Worm (Caenorhabditis elegans) whole organism, L4 larva: ENCODE results near the gene str-199.

ENCODE experiments used
- F44E2.7 ChIP-seq: fragments of 200-800 bp; sonication (Bioruptor generic); IDR thresholded peaks from 2 replicates; pipeline ENCODE4 v2.1.2; 2022; ENCODE audit warnings: missing genetic modification characterization, missing compliant biosample characterization
- T26A8.4 ChIP-seq: fragments of 200-800 bp; sonication (Bioruptor generic); IDR thresholded peaks from 2 replicates; pipeline ENCODE4 v1.3.6; 2022; ENCODE audit warnings: missing genetic modification characterization, missing compliant biosample characterization
- ZK546.5 ChIP-seq, 2 experiments: sonication (generic microtip); optimal IDR thresholded peaks; 2 replicates each; lab custom pipeline; 2017; ENCODE audit warnings: missing biosample characterization in 2 of 2, missing genetic modification characterization in 2 of 2
- aha-1 ChIP-seq: fragments of 150-350 bp; peaks from one replicate; lab custom pipeline; 2014; ENCODE audit warnings: missing biosample characterization, missing genetic modification characterization
- aly-2 ChIP-seq: sonication (generic microtip); optimal IDR thresholded peaks from 2 replicates; lab custom pipeline; 2018; ENCODE audit warnings: missing biosample characterization, missing genetic modification characterization
- arid-1 ChIP-seq: fragments of 200-800 bp; sonication (Bioruptor generic); conservative IDR thresholded peaks from 2 replicates; pipeline ENCODE4 v1.3.6; 2022; ENCODE audit warnings: missing genetic modification reagents, missing genetic modification characterization, missing compliant biosample characterization
- ceh-20 ChIP-seq: fragments of 200-800 bp; sonication (Bioruptor generic); IDR thresholded peaks from 2 replicates; pipeline ENCODE4 v1.3.6; 2022; ENCODE audit warnings: missing genetic modification reagents, missing genetic modification characterization, missing compliant biosample characterization
- ceh-28 ChIP-seq: fragments of 150-350 bp; optimal IDR thresholded peaks from 2 replicates; lab custom pipeline; 2014; ENCODE audit warnings: missing biosample characterization, missing genetic modification reagents, missing genetic modification characterization
- ceh-82 ChIP-seq: sonication (generic microtip); optimal IDR thresholded peaks from 2 replicates; lab custom pipeline; 2017; ENCODE audit warnings: missing biosample characterization, missing genetic modification characterization
- ctbp-1 ChIP-seq: fragments of 200-800 bp; sonication (Bioruptor generic); IDR thresholded peaks from 2 replicates; pipeline ENCODE4 v1.3.6; 2022; ENCODE audit warnings: missing genetic modification reagents, missing genetic modification characterization, missing compliant biosample characterization
- hlh-11 ChIP-seq: fragments of 200-800 bp; sonication (Bioruptor generic); optimal IDR thresholded peaks from 2 replicates; lab custom pipeline; 2018; ENCODE audit warnings: mild to moderate bottlenecking, missing genetic modification characterization, missing compliant biosample characterization
- jun-1 ChIP-seq: fragments of 150-350 bp; optimal IDR thresholded peaks from 2 replicates; lab custom pipeline; 2014; ENCODE audit warnings: missing biosample characterization, missing genetic modification reagents, missing genetic modification characterization
- lin-1 ChIP-seq: fragments of 200-800 bp; sonication (Bioruptor generic); IDR thresholded peaks from 2 replicates; pipeline ENCODE4 v1.3.6; 2022; ENCODE audit warnings: missing genetic modification reagents, missing genetic modification characterization, missing compliant biosample characterization
- lin-38 ChIP-seq: fragments of 200-800 bp; sonication (Bioruptor generic); IDR thresholded peaks from 2 replicates; pipeline ENCODE4 v1.3.6; 2022; ENCODE audit warnings: missing genetic modification reagents, missing genetic modification characterization, missing compliant biosample characterization
- lir-3 ChIP-seq: sonication (generic microtip); optimal IDR thresholded peaks from 2 replicates; lab custom pipeline; 2016; ENCODE audit warnings: mild to moderate bottlenecking, missing genetic modification characterization, missing compliant biosample characterization
- mdl-1 ChIP-seq, 2 experiments: fragments of 150-350 bp in 1 of 2; sonication (generic microtip) in 1 of 2; optimal IDR thresholded peaks; 2 replicates each; lab custom pipeline; 2014 to 2017; ENCODE audit warnings: missing biosample characterization in 2 of 2, missing genetic modification characterization in 2 of 2
- mdt-29 ChIP-seq: fragments of 200-800 bp; sonication (Bioruptor generic); IDR thresholded peaks from 2 replicates; pipeline ENCODE4 v1.3.6; 2022; ENCODE audit warnings: missing genetic modification reagents, missing genetic modification characterization, missing compliant biosample characterization
- nhr-10 ChIP-seq: fragments of 150-350 bp; optimal IDR thresholded peaks from 2 replicates; lab custom pipeline; 2014; ENCODE audit warnings: missing biosample characterization, missing genetic modification characterization
- nhr-11 ChIP-seq: fragments of 150-350 bp; optimal IDR thresholded peaks from 2 replicates; lab custom pipeline; 2014; ENCODE audit warnings: missing biosample characterization, missing genetic modification characterization
- nhr-111 ChIP-seq: fragments of 200-800 bp; sonication (Bioruptor generic); optimal IDR thresholded peaks from 2 replicates; lab custom pipeline; 2018; ENCODE audit warnings: mild to moderate bottlenecking, missing genetic modification characterization, missing compliant biosample characterization
- nhr-41 ChIP-seq: fragments of 200-800 bp; sonication (Bioruptor generic); IDR thresholded peaks from 2 replicates; pipeline ENCODE4 v1.3.6; 2022; ENCODE audit warnings: missing genetic modification reagents, missing genetic modification characterization, missing compliant biosample characterization
- saeg-2 ChIP-seq: fragments of 200-800 bp; sonication (Bioruptor generic); IDR thresholded peaks from 2 replicates; pipeline ENCODE4 v1.3.6; 2022; ENCODE audit warnings: missing genetic modification reagents, missing genetic modification characterization, missing compliant biosample characterization
- set-16 ChIP-seq: fragments of 200-800 bp; sonication (Bioruptor generic); IDR thresholded peaks from 2 replicates; pipeline ENCODE4 v1.3.6; 2022; ENCODE audit warnings: missing genetic modification reagents, missing genetic modification characterization, missing compliant biosample characterization
- skn-1 ChIP-seq: fragments of 150-350 bp; optimal IDR thresholded peaks from 2 replicates; lab custom pipeline; 2014; ENCODE audit warnings: missing biosample characterization, missing genetic modification characterization
- snpc-1.2 ChIP-seq: fragments of 200-800 bp; sonication (Bioruptor generic); IDR thresholded peaks from 2 replicates; pipeline ENCODE4 v1.3.6; 2022; ENCODE audit warnings: missing genetic modification reagents, missing genetic modification characterization, missing compliant biosample characterization
- spr-1 ChIP-seq: sonication (generic microtip); optimal IDR thresholded peaks from 2 replicates; lab custom pipeline; 2016; ENCODE audit warnings: mild to moderate bottlenecking, missing genetic modification characterization, missing compliant biosample characterization
- unc-130 ChIP-seq: sonication (generic microtip); optimal IDR thresholded peaks from 2 replicates; lab custom pipeline; 2016; ENCODE audit warnings: missing genetic modification reagents, missing genetic modification characterization, missing compliant biosample characterization
- unc-39 ChIP-seq: sonication (generic microtip); optimal IDR thresholded peaks from 2 replicates; lab custom pipeline; 2017; ENCODE audit warnings: missing biosample characterization, missing genetic modification characterization
- vab-7 ChIP-seq: fragments of 200-800 bp; sonication (Bioruptor generic); IDR thresholded peaks from 2 replicates; pipeline ENCODE4 v1.3.6; 2022; ENCODE audit warnings: missing genetic modification reagents, missing genetic modification characterization, missing compliant biosample characterization
- zag-1 ChIP-seq: fragments of 150-350 bp; optimal IDR thresholded peaks from 2 replicates; lab custom pipeline; 2014; ENCODE audit warnings: missing biosample characterization, missing genetic modification characterization
- zfp-3 ChIP-seq: fragments of 200-800 bp; sonication (Bioruptor generic); conservative IDR thresholded peaks from 2 replicates; pipeline ENCODE4 v1.3.6; 2022; ENCODE audit warnings: missing genetic modification reagents, missing genetic modification characterization, missing compliant biosample characterization
- zip-11 ChIP-seq: fragments of 200-800 bp; sonication (Bioruptor generic); IDR thresholded peaks from 2 replicates; pipeline ENCODE4 v1.3.6; 2022; ENCODE audit warnings: missing genetic modification characterization, missing compliant biosample characterization
- ztf-7 ChIP-seq: fragments of 150-350 bp; optimal IDR thresholded peaks from 2 replicates; lab custom pipeline; 2014; ENCODE audit warnings: missing biosample characterization, missing genetic modification characterization

The str-199 gene

DNA sequence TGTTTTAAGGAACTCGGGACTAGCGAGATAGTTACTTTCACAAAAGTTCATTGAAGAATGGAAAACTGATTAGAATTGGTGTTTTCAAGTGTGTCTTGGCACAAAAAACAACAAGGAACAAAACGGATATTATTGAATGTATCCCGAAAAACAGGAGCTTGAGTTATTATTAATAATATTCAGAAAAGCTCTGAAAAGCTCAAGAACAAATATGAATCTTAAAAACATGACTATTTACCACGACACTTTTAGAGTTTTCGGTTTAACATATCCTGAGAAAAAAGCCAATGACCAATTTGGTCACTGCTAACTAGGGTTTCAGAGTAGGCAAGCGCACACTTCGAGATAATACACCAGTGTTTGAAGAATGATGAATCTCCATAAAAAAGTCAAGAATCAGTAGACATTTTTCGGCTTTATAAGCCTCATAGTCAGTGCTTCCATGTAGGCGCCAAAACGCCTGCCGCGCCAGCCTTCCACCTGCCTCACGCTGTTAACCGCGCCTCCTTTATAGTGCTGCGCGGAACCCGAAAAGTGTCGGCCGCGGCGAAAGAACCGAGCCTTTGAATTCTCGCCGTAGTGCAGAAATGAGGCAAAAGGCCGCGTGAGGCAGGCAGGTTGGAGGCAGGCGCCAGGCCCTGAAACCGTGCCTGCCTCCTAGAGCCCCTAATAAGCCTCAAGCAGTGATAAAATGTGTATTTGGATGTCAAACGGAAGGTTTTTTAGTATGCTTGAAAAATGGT, 21.9 kb upstream of the str-199 start, which contains the start of gene srh-236:
Gene srh-236 (minus strand): TSS at position 51 of the 743 bp plus-strand sequence.
- no peak for TF ChIP-seq nhr-10 (tag; lab: Kevin White, UChicago)
- peak; percentile 86 for TF ChIP-seq set-16 (GFP tag; lab: Robert Waterston, UW)

DNA sequence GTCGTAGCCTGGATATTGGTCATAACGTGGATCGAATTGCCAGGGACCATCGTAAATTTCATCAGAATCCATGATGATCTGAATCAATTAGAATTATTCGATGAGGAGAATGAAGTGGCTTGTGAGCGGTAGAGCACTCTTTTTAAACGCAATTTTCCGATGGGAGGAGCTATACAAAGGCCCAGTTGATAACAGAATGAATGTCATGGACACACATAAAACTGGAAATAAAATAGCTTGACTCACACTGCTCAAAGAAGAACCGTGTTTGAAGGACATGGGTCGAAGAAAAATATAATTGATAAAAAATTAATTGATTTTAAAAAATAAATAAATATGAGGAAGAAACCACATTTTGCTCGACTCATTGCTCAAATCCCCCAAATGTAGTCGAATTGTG, 17.7 kb upstream of the str-199 start, which contains the start of gene Y68A4A.13:
Gene Y68A4A.13 (minus strand): TSS at position 101 of the 400 bp plus-strand sequence.
- TF ChIP-seq aha-1 (peak; percentile 44), F44E2.7 (GFP tag; lab: Robert Waterston, UW) (no peak)

DNA sequence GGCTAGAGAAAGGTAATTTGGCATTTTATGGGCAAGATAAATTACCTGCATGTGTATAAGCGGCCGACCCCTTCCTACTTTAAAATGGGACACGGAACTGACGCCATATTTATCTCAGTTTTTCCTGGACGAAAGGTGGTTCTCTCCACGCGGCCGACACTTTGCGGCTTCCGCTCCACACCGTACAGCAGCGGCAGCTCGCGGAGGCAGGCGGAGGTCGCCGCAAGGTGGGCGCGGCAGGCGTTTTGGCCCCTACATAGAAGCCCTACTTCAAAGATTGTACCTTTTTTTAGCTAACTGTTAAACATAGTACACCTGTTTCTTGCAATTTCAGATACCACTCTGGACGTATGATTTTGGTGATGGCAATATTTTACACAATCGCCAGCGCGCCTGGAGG, 16.2 kb upstream of the str-199 start:
- TF ChIP-seq set-16 (GFP tag; lab: Robert Waterston, UW) (peak; percentile 92), skn-1 (no peak)

DNA sequence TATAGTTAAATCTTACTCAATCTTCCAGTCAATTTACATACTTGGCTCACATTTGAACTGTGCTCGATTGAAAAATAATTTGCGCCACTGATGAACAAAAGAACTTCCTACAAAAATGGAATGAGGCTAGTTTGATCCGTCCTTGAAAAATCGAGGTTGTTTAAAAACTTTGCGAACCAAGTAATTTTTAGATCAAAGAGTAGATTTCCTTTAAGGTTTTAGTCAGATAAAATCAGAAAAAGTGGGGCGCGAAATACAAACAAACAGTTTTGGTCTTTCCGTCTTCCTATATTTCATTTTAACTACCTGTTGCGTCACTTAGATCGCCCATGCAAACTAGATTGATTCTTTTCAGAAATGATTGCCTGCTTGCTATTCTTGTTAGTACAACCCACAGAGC, 11.5 kb upstream of the str-199 start, which contains the start of gene Y68A4A.10:
Gene Y68A4A.10 (plus strand): TSS at position 301 of the 400 bp plus-strand sequence.
- TF ChIP-seq ceh-20 (GFP tag; lab: Robert Waterston, UW) (no peak), ceh-28 (tag; lab: Kevin White, UChicago) (no peak), hlh-11 (no peak), T26A8.4 (GFP tag; lab: Robert Waterston, UW) (no peak), aha-1 (peak; percentile 8), ceh-82 (no peak), zip-11 (GFP tag; lab: Robert Waterston, UW) (no peak), nhr-111 (GFP tag; lab: Kevin White, UChicago) (no peak), snpc-1.2 (GFP tag; lab: Robert Waterston, UW) (no peak)

DNA sequence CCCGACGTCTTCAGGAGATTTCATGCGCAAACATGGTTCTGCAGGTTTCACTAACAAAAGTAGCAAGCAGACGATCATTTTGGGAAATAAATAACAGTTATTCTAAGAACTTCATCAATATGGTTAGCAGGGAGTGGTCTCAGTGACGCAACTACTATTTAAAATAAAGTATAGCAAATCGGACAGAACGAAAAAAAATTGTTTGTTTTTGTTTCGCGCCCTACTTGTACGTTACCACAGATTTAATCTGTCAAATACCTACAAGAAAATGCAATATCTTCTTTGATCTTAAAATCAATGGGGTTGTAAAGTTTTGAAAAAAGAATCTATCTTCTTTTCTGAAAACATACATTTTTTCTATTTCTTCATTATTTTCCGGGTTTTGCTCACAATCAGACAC, 8.6 kb upstream of the str-199 start, which contains the start of gene srz-96:
Gene srz-96 (plus strand): TSS at position 301 of the 400 bp plus-strand sequence.
- no peak for TF ChIP-seq zip-11 (GFP tag; lab: Robert Waterston, UW)
- TF ChIP-seq mdl-1 (tag; optimal IDR thresholded peaks at IDR 0.05; lab: Kevin White, UChicago) = no peak

DNA sequence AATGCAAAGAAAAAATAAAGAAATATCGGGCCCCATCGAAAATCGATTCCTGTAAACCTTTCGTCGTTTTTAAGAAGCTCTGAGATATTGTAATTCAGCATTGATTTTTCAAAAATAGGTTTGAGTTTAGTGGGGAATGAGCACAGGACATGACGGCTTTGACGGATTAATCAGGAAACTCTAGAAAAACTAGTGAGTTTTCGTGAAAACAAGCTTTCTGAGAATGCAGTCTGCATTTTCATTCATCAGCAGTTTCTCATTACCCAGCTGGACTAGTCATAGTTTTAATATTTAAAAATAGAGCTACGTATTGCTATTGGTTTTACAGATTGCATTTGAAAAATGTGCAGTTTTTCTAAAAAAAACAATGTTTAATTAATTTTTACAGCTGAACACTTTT, 1.9 kb upstream of the str-199 start, which contains the start of gene srz-47:
Gene srz-47 (minus strand): TSS at position 101 of the 400 bp plus-strand sequence.
- TF ChIP-seq saeg-2 (GFP tag; lab: Robert Waterston, UW) (no peak), aly-2 (tag; lab: Kevin White, UChicago) (no peak), unc-39 (no peak), lin-1 (no peak)

DNA sequence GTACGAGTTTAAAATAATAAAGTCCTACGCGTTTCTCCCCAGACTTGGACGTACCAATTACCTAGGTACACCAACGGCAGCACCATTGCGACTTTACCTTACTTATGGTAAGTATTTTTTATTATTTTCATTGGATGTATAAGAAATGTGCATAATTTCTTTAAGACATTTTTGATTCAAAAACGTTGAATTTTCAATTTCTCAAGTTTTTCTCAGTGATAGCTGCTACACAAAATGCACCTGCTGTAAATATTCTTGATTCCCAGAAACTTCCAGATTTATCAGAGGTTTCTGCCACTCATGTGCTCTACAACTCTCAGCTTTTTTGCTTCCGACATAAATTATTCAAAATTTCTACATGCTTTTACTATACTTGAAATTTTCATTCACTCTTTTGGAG, 8.3 kb downstream of the str-199 start, which contains the start of gene srh-159:
Gene srh-159 (plus strand): TSS at position 301 of the 400 bp plus-strand sequence.
- no peak for TF ChIP-seq nhr-111 (GFP tag; lab: Kevin White, UChicago)
- TF ChIP-seq ZK546.5 (tag; optimal IDR thresholded peaks at IDR 0.05; lab: Kevin White, UChicago) = no peak
- no peak for TF ChIP-seq jun-1 (tag; lab: Kevin White, UChicago)
- TF ChIP-seq nhr-41 (GFP tag; lab: Robert Waterston, UW) = no peak
- no peak for TF ChIP-seq vab-7 (GFP tag; lab: Robert Waterston, UW)
- TF ChIP-seq lin-38 (GFP tag; lab: Robert Waterston, UW) = no peak
- TF ChIP-seq zag-1 = no peak
- TF ChIP-seq mdl-1 (tag; optimal IDR thresholded peaks at IDR 0.05; lab: Kevin White, UChicago) = no peak
- no peak for TF ChIP-seq arid-1 (GFP tag; lab: Robert Waterston, UW)
- no peak for TF ChIP-seq ctbp-1
- TF ChIP-seq nhr-11 (tag; lab: Kevin White, UChicago) = no peak
- TF ChIP-seq mdt-29 (GFP tag; lab: Robert Waterston, UW) = no peak
- no peak for TF ChIP-seq ztf-7 (tag; lab: Kevin White, UChicago)
- no peak for TF ChIP-seq unc-130 (GFP tag; lab: Kevin White, UChicago)
- TF ChIP-seq spr-1 (tag; lab: Kevin White, UChicago) = no peak
- TF ChIP-seq lir-3 (tag; lab: Kevin White, UChicago) = no peak
- no peak for TF ChIP-seq zfp-3 (GFP tag; lab: Robert Waterston, UW)
